Fruit fly (Drosophila melanogaster): Measurements from ENCODE around the gene CG13599.

dm6 chr3R:23920874-23921539 lies 10.4 kb upstream of the CG13599 start:
- TF ChIP-seq CG8478 (optimal IDR thresholded peaks at IDR 0.05) (no peak), CTCF (optimal IDR thresholded peaks at IDR 0.05) (no peak)
